Worm (Caenorhabditis elegans) whole organism, late embryonic: ENCODE results near the gene H04D03.7.

ENCODE experiments used
- C08G9.2 ChIP-seq: sonication (generic microtip); optimal IDR thresholded peaks from 2 replicates; lab custom pipeline; 2016; ENCODE audit warnings: mild to moderate bottlenecking, missing genetic modification characterization, moderate library complexity, missing compliant biosample characterization
- C38D4.7 ChIP-seq: fragments of 200-800 bp; sonication (Bioruptor generic); optimal IDR thresholded peaks from 2 replicates; lab custom pipeline; 2018; ENCODE audit warnings: mild to moderate bottlenecking, missing genetic modification characterization, moderate library complexity, missing compliant biosample characterization
- F13H6.1 ChIP-seq: sonication (generic microtip); optimal IDR thresholded peaks from 2 replicates; lab custom pipeline; 2016; ENCODE audit warnings: missing genetic modification characterization, missing compliant biosample characterization
- T23F11.4 ChIP-seq: fragments of 200-800 bp; sonication (Bioruptor generic); optimal IDR thresholded peaks from 2 replicates; lab custom pipeline; 2018; ENCODE audit warnings: mild to moderate bottlenecking, missing genetic modification characterization, missing compliant biosample characterization
- Y22D7AL.16 ChIP-seq: sonication (generic microtip); optimal IDR thresholded peaks from 2 replicates; lab custom pipeline; 2016; ENCODE audit warnings: missing genetic modification characterization, missing compliant biosample characterization
- ahr-1 ChIP-seq: sonication (generic microtip); optimal IDR thresholded peaks from 2 replicates; lab custom pipeline; 2016; ENCODE audit warnings: missing genetic modification characterization, missing compliant biosample characterization
- ceh-14 ChIP-seq: sonication (generic microtip); optimal IDR thresholded peaks from 2 replicates; lab custom pipeline; 2016; ENCODE audit warnings: missing genotype, missing genetic modification characterization, missing compliant biosample characterization
- ceh-18 ChIP-seq: sonication (generic microtip); optimal IDR thresholded peaks from 2 replicates; lab custom pipeline; 2016; ENCODE audit warnings: missing genetic modification characterization, missing compliant biosample characterization
- ceh-19 ChIP-seq: fragments of 200-800 bp; sonication (Bioruptor generic); optimal IDR thresholded peaks from 2 replicates; lab custom pipeline; 2018; ENCODE audit warnings: mild to moderate bottlenecking, missing genetic modification characterization, missing compliant biosample characterization
- ceh-2 ChIP-seq: sonication (generic microtip); optimal IDR thresholded peaks from 2 replicates; lab custom pipeline; 2016; ENCODE audit warnings: missing genotype, missing genetic modification characterization, missing compliant biosample characterization
- ceh-24 ChIP-seq: sonication (generic microtip); optimal IDR thresholded peaks from 2 replicates; lab custom pipeline; 2016; ENCODE audit warnings: mild to moderate bottlenecking, missing genetic modification characterization, missing compliant biosample characterization
- ceh-30 ChIP-seq: fragments of 150-350 bp; optimal IDR thresholded peaks from 2 replicates; lab custom pipeline; 2014; ENCODE audit warnings: missing biosample characterization, missing genetic modification characterization
- ceh-31 ChIP-seq: sonication (generic microtip); optimal IDR thresholded peaks from 2 replicates; lab custom pipeline; 2016; ENCODE audit warnings: missing genetic modification characterization, missing compliant biosample characterization
- ceh-34 ChIP-seq: sonication (generic microtip); optimal IDR thresholded peaks from 2 replicates; lab custom pipeline; 2016; ENCODE audit warnings: mild to moderate bottlenecking, missing genetic modification characterization, missing compliant biosample characterization
- ceh-45 ChIP-seq: fragments of 200-800 bp; sonication (Bioruptor generic); IDR thresholded peaks from 2 replicates; pipeline ENCODE4 v1.3.6; 2022; ENCODE audit warnings: missing genetic modification reagents, missing genetic modification characterization, missing compliant biosample characterization
- ceh-6 ChIP-seq: fragments of 200-800 bp; sonication (Bioruptor generic); optimal IDR thresholded peaks from 2 replicates; lab custom pipeline; 2018; ENCODE audit warnings: mild to moderate bottlenecking, missing genetic modification characterization, missing compliant biosample characterization
- ceh-9 ChIP-seq: sonication (generic microtip); optimal IDR thresholded peaks from 2 replicates; lab custom pipeline; 2016; ENCODE audit warnings: mild to moderate bottlenecking, missing genetic modification characterization, inconsistent platforms, missing compliant biosample characterization
- che-1 ChIP-seq: sonication (generic microtip); optimal IDR thresholded peaks from 2 replicates; lab custom pipeline; 2016; ENCODE audit warnings: mild to moderate bottlenecking, missing genetic modification characterization, missing compliant biosample characterization
- dmd-4 ChIP-seq: sonication (generic microtip); optimal IDR thresholded peaks from 2 replicates; lab custom pipeline; 2016; ENCODE audit warnings: borderline replicate concordance, missing genetic modification characterization, missing compliant biosample characterization
- elt-2 ChIP-seq: sonication (generic microtip); optimal IDR thresholded peaks from 2 replicates; lab custom pipeline; 2016; ENCODE audit warnings: missing genetic modification reagents, missing genetic modification characterization, missing compliant biosample characterization
- elt-4 ChIP-seq: sonication (generic microtip); optimal IDR thresholded peaks from 2 replicates; lab custom pipeline; 2016; ENCODE audit warnings: missing genetic modification characterization, missing compliant biosample characterization
- ets-4 ChIP-seq: sonication (generic microtip); optimal IDR thresholded peaks from 2 replicates; lab custom pipeline; 2016; ENCODE audit warnings: missing genetic modification characterization, missing compliant biosample characterization
- fax-1 ChIP-seq: sonication (generic microtip); optimal IDR thresholded peaks from 2 replicates; lab custom pipeline; 2016; ENCODE audit warnings: missing genotype, missing genetic modification characterization, missing compliant biosample characterization
- fkh-10 ChIP-seq: fragments of 150-350 bp; optimal IDR thresholded peaks from 2 replicates; lab custom pipeline; 2014; ENCODE audit warnings: missing biosample characterization, missing genetic modification reagents, missing genetic modification characterization
- hlh-13 ChIP-seq: fragments of 200-800 bp; sonication (Bioruptor generic); optimal IDR thresholded peaks from 2 replicates; lab custom pipeline; 2018; ENCODE audit warnings: mild to moderate bottlenecking, missing genetic modification characterization, missing compliant biosample characterization
- hlh-15 ChIP-seq: sonication (generic microtip); optimal IDR thresholded peaks from 2 replicates; lab custom pipeline; 2016; ENCODE audit warnings: missing genetic modification characterization, missing compliant biosample characterization
- hlh-6 ChIP-seq: sonication (generic microtip); optimal IDR thresholded peaks from 2 replicates; lab custom pipeline; 2016; ENCODE audit warnings: missing genotype, missing genetic modification characterization, missing compliant biosample characterization
- hlh-8 ChIP-seq: sonication (generic microtip); optimal IDR thresholded peaks from 2 replicates; lab custom pipeline; 2016; ENCODE audit warnings: missing genotype, missing genetic modification characterization, missing compliant biosample characterization
- lim-6 ChIP-seq: sonication (generic microtip); optimal IDR thresholded peaks from 2 replicates; lab custom pipeline; 2016; ENCODE audit warnings: missing genetic modification characterization, missing compliant biosample characterization
- lin-11 ChIP-seq: fragments of 200-800 bp; sonication (Bioruptor generic); optimal IDR thresholded peaks from 2 replicates; lab custom pipeline; 2018; ENCODE audit warnings: mild to moderate bottlenecking, missing genetic modification characterization, missing compliant biosample characterization
- madf-2 ChIP-seq: sonication (generic microtip); optimal IDR thresholded peaks from 2 replicates; lab custom pipeline; 2017; ENCODE audit warnings: missing genetic modification characterization, missing compliant biosample characterization
- mec-3 ChIP-seq: sonication (generic microtip); optimal IDR thresholded peaks from 2 replicates; lab custom pipeline; 2016; ENCODE audit warnings: borderline replicate concordance, missing genetic modification characterization, missing compliant biosample characterization
- nhr-232 ChIP-seq: sonication (generic microtip); optimal IDR thresholded peaks from 2 replicates; lab custom pipeline; 2016; ENCODE audit warnings: missing genetic modification characterization, missing compliant biosample characterization
- npax-4 ChIP-seq: sonication (generic microtip); optimal IDR thresholded peaks from 2 replicates; lab custom pipeline; 2016; ENCODE audit warnings: missing genetic modification characterization, missing compliant biosample characterization
- odd-2 ChIP-seq: sonication (generic microtip); optimal IDR thresholded peaks from 2 replicates; lab custom pipeline; 2017; ENCODE audit warnings: antibody characterized with exemption, mild to moderate bottlenecking, missing genetic modification characterization, missing compliant biosample characterization
- pat-9 ChIP-seq: fragments of 200-800 bp; sonication (Bioruptor generic); optimal IDR thresholded peaks from 2 replicates; lab custom pipeline; 2018; ENCODE audit warnings: mild to moderate bottlenecking, missing genetic modification characterization, moderate library complexity, missing compliant biosample characterization
- pha-4 ChIP-seq: fragments of 150-350 bp; optimal IDR thresholded peaks from 2 replicates; lab custom pipeline; 2018; ENCODE audit warnings: missing biosample characterization, missing genetic modification reagents, missing genetic modification characterization
- pqm-1 ChIP-seq: sonication (generic microtip); optimal IDR thresholded peaks from 2 replicates; lab custom pipeline; 2016; ENCODE audit warnings: missing genetic modification characterization, missing compliant biosample characterization
- pros-1 ChIP-seq: fragments of 150-350 bp; optimal IDR thresholded peaks from 2 replicates; lab custom pipeline; 2014; ENCODE audit warnings: missing biosample characterization, missing genetic modification reagents, missing genetic modification characterization
- ref-2 ChIP-seq: sonication (generic microtip); optimal IDR thresholded peaks from 2 replicates; lab custom pipeline; 2016; ENCODE audit warnings: missing genetic modification characterization, missing compliant biosample characterization
- rnt-1 ChIP-seq: sonication (generic microtip); optimal IDR thresholded peaks from 2 replicates; lab custom pipeline; 2016; ENCODE audit warnings: missing genetic modification characterization, missing compliant biosample characterization
- sdc-2 ChIP-seq: sonication (generic microtip); optimal IDR thresholded peaks from 2 replicates; lab custom pipeline; 2016; ENCODE audit warnings: missing genotype, missing genetic modification characterization, missing compliant biosample characterization
- sox-2 ChIP-seq: fragments of 200-800 bp; sonication (Bioruptor generic); IDR thresholded peaks from 2 replicates; pipeline ENCODE4 v1.3.6; 2022; ENCODE audit warnings: missing genetic modification reagents, missing genetic modification characterization, missing compliant biosample characterization
- sox-4 ChIP-seq: sonication (generic microtip); optimal IDR thresholded peaks from 2 replicates; lab custom pipeline; 2017; ENCODE audit warnings: mild to moderate bottlenecking, missing genetic modification characterization, inconsistent platforms, missing compliant biosample characterization
- syd-9 ChIP-seq: sonication (generic microtip); optimal IDR thresholded peaks from 2 replicates; lab custom pipeline; 2016; ENCODE audit warnings: mild to moderate bottlenecking, missing genetic modification characterization, moderate library complexity, missing compliant biosample characterization
- tbx-2 ChIP-seq: sonication (generic microtip); optimal IDR thresholded peaks from 2 replicates; lab custom pipeline; 2016; ENCODE audit warnings: missing genetic modification characterization, missing compliant biosample characterization
- tbx-7 ChIP-seq: sonication (generic microtip); optimal IDR thresholded peaks from 2 replicates; lab custom pipeline; 2016; ENCODE audit warnings: missing genotype, missing genetic modification characterization, missing compliant biosample characterization
- ttx-3 ChIP-seq: sonication (generic microtip); optimal IDR thresholded peaks from 2 replicates; lab custom pipeline; 2016; ENCODE audit warnings: missing genetic modification reagents, missing genetic modification characterization, missing compliant biosample characterization
- unc-3 ChIP-seq, 2 experiments: fragments of 200-800 bp in 1 of 2; sonication (Bioruptor generic) in 1 of 2; sonication (generic microtip) in 1 of 2; conservative IDR thresholded peaks in 1 of 2; optimal IDR thresholded peaks in 1 of 2; 2 replicates each; pipeline versions ENCODE4 v1.3.6 to Lab custom; 2016 to 2022; ENCODE audit warnings: missing compliant biosample characterization in 2 of 2, missing genetic modification characterization in 2 of 2, missing genetic modification reagents in 1 of 2
- unc-42 ChIP-seq: sonication (generic microtip); optimal IDR thresholded peaks from 2 replicates; lab custom pipeline; 2016; ENCODE audit warnings: missing genotype, missing genetic modification characterization, missing compliant biosample characterization
- unc-55 ChIP-seq: sonication (generic microtip); optimal IDR thresholded peaks from 2 replicates; lab custom pipeline; 2017; ENCODE audit warnings: missing biosample characterization, missing genetic modification reagents, missing genetic modification characterization
- zip-5 ChIP-seq: sonication (generic microtip); optimal IDR thresholded peaks from 2 replicates; lab custom pipeline; 2016; ENCODE audit warnings: missing genetic modification characterization, missing compliant biosample characterization
- ztf-16 ChIP-seq: sonication (generic microtip); optimal IDR thresholded peaks from 2 replicates; lab custom pipeline; 2017; ENCODE audit warnings: missing genetic modification characterization, missing compliant biosample characterization

Gene H04D03.7

DNA sequence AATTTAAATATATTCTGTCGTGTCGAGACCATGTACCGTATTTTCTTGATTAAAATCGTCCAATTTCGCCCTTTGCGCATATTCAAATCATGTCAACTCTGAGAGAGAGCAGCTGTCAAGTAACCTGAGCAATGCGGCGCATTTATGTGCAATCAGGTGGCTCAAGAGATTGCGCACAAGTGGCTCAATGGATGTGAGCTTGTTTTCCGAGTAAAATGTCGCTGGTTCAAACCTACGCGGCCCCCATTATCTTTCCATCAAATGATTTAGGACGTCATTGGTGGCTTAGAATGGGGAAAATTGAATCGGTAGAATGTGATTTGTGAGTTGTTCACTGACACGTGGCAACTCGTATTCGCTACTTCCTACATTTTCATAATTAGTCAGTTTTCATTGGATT is 14.5 kb downstream of the H04D03.7 start (continued):
- TF ChIP-seq C08G9.2 (tag; lab: Kevin White, UChicago) (peak; percentile 54), mec-3 (tag; lab: Kevin White, UChicago) (no peak), ahr-1 (tag; lab: Kevin White, UChicago) (peak; percentile 27), hlh-15 (no peak), zip-5 (tag; lab: Kevin White, UChicago) (no peak), hlh-13 (no peak), fax-1 (tag; lab: Kevin White, UChicago) (peak; percentile 14), ceh-18 (tag; lab: Kevin White, UChicago) (peak; percentile 47), npax-4 (tag; lab: Kevin White, UChicago) (no peak), sox-4 (tag; lab: Kevin White, UChicago) (peak; percentile 49), rnt-1 (tag; lab: Kevin White, UChicago) (peak; percentile 63), che-1 (tag; lab: Kevin White, UChicago) (peak; percentile 64), ceh-30 (tag; lab: Kevin White, UChicago) (no peak), ceh-9 (tag; lab: Kevin White, UChicago) (no peak), Y22D7AL.16 (tag; lab: Kevin White, UChicago) (no peak), dmd-4 (tag; lab: Kevin White, UChicago) (no peak), unc-3 (GFP tag; conservative IDR thresholded peaks at IDR 0.05; lab: Robert Waterston, UW) (no peak), unc-3 (tag; optimal IDR thresholded peaks at IDR 0.05; lab: Kevin White, UChicago) (no peak), unc-42 (tag; lab: Kevin White, UChicago) (peak; percentile 2), pat-9 (tag; lab: Kevin White, UChicago) (peak; percentile 67), pros-1 (tag; lab: Kevin White, UChicago) (no peak), syd-9 (peak; percentile 46), ceh-34 (tag; lab: Kevin White, UChicago) (peak; percentile 54), ceh-45 (no peak), lin-11 (tag; lab: Kevin White, UChicago) (peak; percentile 34), ttx-3 (tag; lab: Kevin White, UChicago) (peak; percentile 56), hlh-6 (peak; percentile 29), hlh-8 (tag; lab: Kevin White, UChicago) (peak; percentile 28), sox-2 (GFP tag; lab: Robert Waterston, UW) (no peak), ceh-31 (peak; percentile 45), pqm-1 (tag; lab: Kevin White, UChicago) (peak; percentile 68), odd-2 (tag; lab: Kevin White, UChicago) (peak; percentile 29), ceh-14 (tag; lab: Kevin White, UChicago) (peak; percentile 1), elt-4 (tag; lab: Kevin White, UChicago) (no peak), ceh-24 (tag; lab: Kevin White, UChicago) (no peak), tbx-7 (peak; percentile 49), ceh-2 (peak; percentile 52), madf-2 (peak; percentile 11), ceh-6 (peak; percentile 51), ceh-19 (GFP tag; lab: Kevin White, UChicago) (peak; percentile 29), F13H6.1 (tag; lab: Kevin White, UChicago) (peak; percentile 21), ref-2 (tag; lab: Kevin White, UChicago) (peak; percentile 29), T23F11.4 (GFP tag; lab: Kevin White, UChicago) (peak; percentile 27), lim-6 (tag; lab: Kevin White, UChicago) (peak; percentile 3), nhr-232 (tag; lab: Kevin White, UChicago) (peak; percentile 41), fkh-10 (GFP tag; lab: Kevin White, UChicago) (no peak), ztf-16 (tag; lab: Kevin White, UChicago) (peak; percentile 62), C38D4.7 (GFP tag; lab: Kevin White, UChicago) (peak; percentile 63), pha-4 (tag; lab: Kevin White, UChicago) (no peak), sdc-2 (tag; lab: Kevin White, UChicago) (peak; percentile 21), tbx-2 (tag; lab: Kevin White, UChicago) (peak; percentile 73), unc-55 (GFP tag; lab: Kevin White, UChicago) (peak; percentile 46), elt-2 (tag; lab: Kevin White, UChicago) (no peak), ets-4 (tag; lab: Kevin White, UChicago) (no peak)
